Worm (Caenorhabditis elegans): ENCODE results near the gene col-111.

col-111 gene

ce11 chrIV:4657874-4658273 is at the start of gene col-111:
TSS of gene col-111 (minus strand) at chrIV:4657974.
- TF ChIP-seq tra-4 (tag; optimal IDR thresholded peaks at IDR 0.05) (no peak), ama-1 (optimal IDR thresholded peaks at IDR 0.05) (no peak), hnd-1 (tag; optimal IDR thresholded peaks at IDR 0.05) (no peak), hmg-4 (GFP tag; optimal IDR thresholded peaks at IDR 0.05) (no peak), aly-1 (tag; optimal IDR thresholded peaks at IDR 0.05) (no peak), B0310.2 (tag; optimal IDR thresholded peaks at IDR 0.05) (no peak), scrt-1 (GFP tag; IDR thresholded peaks at IDR 0.05) (no peak), ceh-13 (GFP tag; optimal IDR thresholded peaks at IDR 0.05) (no peak), ceh-36 (tag; optimal IDR thresholded peaks at IDR 0.05) (no peak)

- no peak for TF ChIP-seq hnd-1 (tag; optimal IDR thresholded peaks at IDR 0.05)
- no peak for TF ChIP-seq aly-1 (tag; optimal IDR thresholded peaks at IDR 0.05)
- no peak for TF ChIP-seq flt-1 (GFP tag; IDR thresholded peaks at IDR 0.05)
- no peak for TF ChIP-seq hmg-4 (GFP tag; optimal IDR thresholded peaks at IDR 0.05)
- TF ChIP-seq scrt-1 (GFP tag; IDR thresholded peaks at IDR 0.05): no peak
- TF ChIP-seq pes-1 (GFP tag; IDR thresholded peaks at IDR 0.05): no peak
- no peak for TF ChIP-seq tbx-11 (GFP tag; IDR thresholded peaks at IDR 0.05)
- no peak for TF ChIP-seq F13C5.2 (tag; optimal IDR thresholded peaks at IDR 0.05)
- TF ChIP-seq hmbx-1 (tag; optimal IDR thresholded peaks at IDR 0.05): no peak
- no peak for TF ChIP-seq tra-4 (tag; optimal IDR thresholded peaks at IDR 0.05)
- TF ChIP-seq ets-7 (tag; optimal IDR thresholded peaks at IDR 0.05): no peak
- no peak for TF ChIP-seq ceh-13 (GFP tag; optimal IDR thresholded peaks at IDR 0.05)
- TF ChIP-seq ceh-36 (tag; optimal IDR thresholded peaks at IDR 0.05): no peak
These were observed 48.1 kb upstream of the col-111 start for ce11 chrIV:4705922-4706321.

DNA sequence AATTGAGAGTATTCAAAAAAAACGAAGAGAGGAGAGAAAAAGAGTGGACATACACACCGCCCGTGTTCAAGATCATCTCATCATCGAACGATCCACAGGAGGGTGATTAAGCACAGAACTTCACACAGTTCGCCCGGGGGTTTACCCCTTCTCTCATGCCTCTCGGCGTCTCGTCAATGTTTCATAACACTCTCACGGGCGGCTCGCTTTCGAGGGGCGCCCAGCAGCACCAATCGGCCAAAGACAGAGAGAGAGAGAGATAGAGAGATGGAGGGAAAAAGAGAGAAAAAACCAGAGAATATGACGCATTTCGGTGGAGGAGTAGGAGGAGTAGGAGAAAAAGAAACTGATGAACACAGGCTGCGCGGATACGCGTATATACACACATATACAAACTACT is 47.4 kb upstream of the col-111 start:
- TF ChIP-seq sea-1 (GFP tag; conservative IDR thresholded peaks at IDR 0.05) (0 out of 2 replicates have a peak, but pooled peaks have one; percentile 11), hmg-4 (GFP tag; optimal IDR thresholded peaks at IDR 0.05) (peak; percentile 40), F13C5.2 (tag; optimal IDR thresholded peaks at IDR 0.05) (no peak)

DNA sequence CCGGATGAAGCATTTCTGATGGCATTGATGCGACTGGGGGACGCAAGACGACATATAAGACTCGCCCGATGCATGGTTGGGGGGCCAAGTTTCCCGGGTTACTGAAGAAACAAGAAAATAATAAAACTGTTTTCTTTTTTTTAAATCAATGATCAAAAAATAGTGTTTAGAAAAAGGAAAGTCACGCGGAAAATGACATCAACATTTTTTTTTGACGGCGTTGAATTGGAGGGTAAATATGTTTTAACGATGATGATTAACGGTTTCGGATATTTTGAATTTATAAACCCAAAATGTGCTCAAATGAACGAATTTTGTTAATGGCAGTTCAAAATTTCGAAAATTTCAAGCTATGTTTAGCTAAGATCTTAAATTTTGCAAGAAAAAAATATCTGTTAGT is 46.1 kb upstream of the col-111 start, which contains the start of gene ogdh-1:
Gene ogdh-1, minus strand, starts transcription at position 101 of the 400 bp plus-strand sequence.
- TF ChIP-seq aly-1 (tag; optimal IDR thresholded peaks at IDR 0.05) (no peak), hmg-4 (GFP tag; optimal IDR thresholded peaks at IDR 0.05) (no peak), ama-1 (optimal IDR thresholded peaks at IDR 0.05) (no peak), tbx-37 (GFP tag; conservative IDR thresholded peaks at IDR 0.05) (no peak), ets-7 (tag; optimal IDR thresholded peaks at IDR 0.05) (no peak), B0310.2 (tag; optimal IDR thresholded peaks at IDR 0.05) (no peak), F13C5.2 (tag; optimal IDR thresholded peaks at IDR 0.05) (no peak), tbx-11 (GFP tag; IDR thresholded peaks at IDR 0.05) (no peak), scrt-1 (GFP tag; IDR thresholded peaks at IDR 0.05) (no peak), flt-1 (GFP tag; IDR thresholded peaks at IDR 0.05) (no peak), tra-4 (tag; optimal IDR thresholded peaks at IDR 0.05) (no peak), ceh-36 (tag; optimal IDR thresholded peaks at IDR 0.05) (no peak), sea-1 (GFP tag; conservative IDR thresholded peaks at IDR 0.05) (no peak), hnd-1 (tag; optimal IDR thresholded peaks at IDR 0.05) (no peak), pes-1 (GFP tag; IDR thresholded peaks at IDR 0.05) (no peak), ceh-13 (GFP tag; optimal IDR thresholded peaks at IDR 0.05) (no peak), hmbx-1 (tag; optimal IDR thresholded peaks at IDR 0.05) (no peak)

- TF ChIP-seq tbx-37 (GFP tag; conservative IDR thresholded peaks at IDR 0.05): no peak
- no peak for TF ChIP-seq F13C5.2 (tag; optimal IDR thresholded peaks at IDR 0.05)
- TF ChIP-seq B0310.2 (tag; optimal IDR thresholded peaks at IDR 0.05): no peak
- no peak for TF ChIP-seq scrt-1 (GFP tag; IDR thresholded peaks at IDR 0.05)
- TF ChIP-seq aly-1 (tag; optimal IDR thresholded peaks at IDR 0.05): no peak
- no peak for TF ChIP-seq hmbx-1 (tag; optimal IDR thresholded peaks at IDR 0.05)
- no peak for TF ChIP-seq hmg-4 (GFP tag; optimal IDR thresholded peaks at IDR 0.05)
- no peak for TF ChIP-seq ceh-36 (tag; optimal IDR thresholded peaks at IDR 0.05)
- no peak for TF ChIP-seq ets-7 (tag; optimal IDR thresholded peaks at IDR 0.05)
- TF ChIP-seq ama-1 (optimal IDR thresholded peaks at IDR 0.05): no peak
- no peak for TF ChIP-seq ceh-13 (GFP tag; optimal IDR thresholded peaks at IDR 0.05)
- no peak for TF ChIP-seq flt-1 (GFP tag; IDR thresholded peaks at IDR 0.05)
- no peak for TF ChIP-seq tra-4 (tag; optimal IDR thresholded peaks at IDR 0.05)
- TF ChIP-seq tbx-11 (GFP tag; IDR thresholded peaks at IDR 0.05): no peak
- no peak for TF ChIP-seq hnd-1 (tag; optimal IDR thresholded peaks at IDR 0.05)
- TF ChIP-seq sea-1 (GFP tag; conservative IDR thresholded peaks at IDR 0.05): no peak
- no peak for TF ChIP-seq pes-1 (GFP tag; IDR thresholded peaks at IDR 0.05)
These were observed 34.7 kb upstream of the col-111 start, which contains the start of gene spe-51 for ce11 chrIV:4692463-4692862. TSS of gene spe-51 (plus strand) at chrIV:4692763.

DNA sequence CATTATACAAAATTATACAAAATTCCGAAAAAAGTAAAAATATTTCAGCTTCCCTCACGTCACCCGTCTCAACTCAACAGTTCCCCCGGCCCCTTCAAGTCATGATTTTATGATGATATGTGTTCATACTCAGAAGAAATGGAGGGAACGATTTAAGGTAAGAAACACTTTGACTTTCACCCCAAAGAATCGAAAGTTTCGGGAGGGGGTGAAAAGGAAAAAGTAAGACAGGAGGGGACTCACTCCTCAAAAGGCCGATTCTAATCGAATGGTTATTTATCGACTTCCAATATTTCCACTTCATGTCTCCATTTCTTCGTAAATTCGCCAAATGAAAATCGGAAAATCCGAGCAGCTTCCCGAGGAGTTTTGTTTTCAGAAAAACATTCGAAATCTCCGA is 30.4 kb upstream of the col-111 start, which contains the start of gene bus-4:
Gene bus-4, plus strand, starts transcription at position 49 of the 400 bp plus-strand sequence.
- TF ChIP-seq scrt-1 (GFP tag; IDR thresholded peaks at IDR 0.05) (no peak), hnd-1 (tag; optimal IDR thresholded peaks at IDR 0.05) (no peak), sea-1 (GFP tag; conservative IDR thresholded peaks at IDR 0.05) (no peak), aly-1 (tag; optimal IDR thresholded peaks at IDR 0.05) (no peak), ceh-36 (tag; optimal IDR thresholded peaks at IDR 0.05) (no peak), F13C5.2 (tag; optimal IDR thresholded peaks at IDR 0.05) (no peak), hmg-4 (GFP tag; optimal IDR thresholded peaks at IDR 0.05) (no peak), ceh-13 (GFP tag; optimal IDR thresholded peaks at IDR 0.05) (no peak), ets-7 (tag; optimal IDR thresholded peaks at IDR 0.05) (no peak), ama-1 (optimal IDR thresholded peaks at IDR 0.05) (no peak), hmbx-1 (tag; optimal IDR thresholded peaks at IDR 0.05) (no peak), flt-1 (GFP tag; IDR thresholded peaks at IDR 0.05) (no peak), pes-1 (GFP tag; IDR thresholded peaks at IDR 0.05) (no peak), tbx-11 (GFP tag; IDR thresholded peaks at IDR 0.05) (no peak), tbx-37 (GFP tag; conservative IDR thresholded peaks at IDR 0.05) (no peak), B0310.2 (tag; optimal IDR thresholded peaks at IDR 0.05) (no peak), tra-4 (tag; optimal IDR thresholded peaks at IDR 0.05) (no peak)

DNA sequence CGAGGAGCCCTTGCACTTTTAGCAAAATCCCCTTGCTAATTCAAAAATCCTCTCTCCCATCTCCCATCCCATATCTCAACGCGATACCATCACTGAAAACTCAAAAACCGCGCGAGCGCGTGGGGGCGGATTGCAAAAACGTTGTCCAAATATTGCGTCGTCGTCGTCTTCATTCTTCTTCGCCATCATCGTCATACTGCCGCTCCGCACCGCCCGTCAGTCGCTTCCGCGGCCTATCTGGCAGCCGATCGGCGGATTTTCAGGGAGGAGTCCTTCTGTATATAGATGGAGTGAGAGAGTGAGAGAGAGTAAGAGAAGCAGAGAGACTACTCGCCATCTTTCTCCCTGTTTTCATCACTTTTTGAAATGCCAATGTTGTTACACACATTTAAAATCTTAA is 29.1 kb upstream of the col-111 start:
- TF ChIP-seq ceh-36 (tag; optimal IDR thresholded peaks at IDR 0.05) (no peak), tbx-11 (GFP tag; IDR thresholded peaks at IDR 0.05) (no peak), flt-1 (GFP tag; IDR thresholded peaks at IDR 0.05) (no peak), ama-1 (optimal IDR thresholded peaks at IDR 0.05) (no peak), tbx-37 (GFP tag; conservative IDR thresholded peaks at IDR 0.05) (no peak), hmbx-1 (tag; optimal IDR thresholded peaks at IDR 0.05) (no peak), ets-7 (tag; optimal IDR thresholded peaks at IDR 0.05) (no peak), hnd-1 (tag; optimal IDR thresholded peaks at IDR 0.05) (no peak), F13C5.2 (tag; optimal IDR thresholded peaks at IDR 0.05) (no peak), B0310.2 (tag; optimal IDR thresholded peaks at IDR 0.05) (no peak), hmg-4 (GFP tag; optimal IDR thresholded peaks at IDR 0.05) (no peak), scrt-1 (GFP tag; IDR thresholded peaks at IDR 0.05) (no peak), ceh-13 (GFP tag; optimal IDR thresholded peaks at IDR 0.05) (no peak), aly-1 (tag; optimal IDR thresholded peaks at IDR 0.05) (no peak), tra-4 (tag; optimal IDR thresholded peaks at IDR 0.05) (no peak), pes-1 (GFP tag; IDR thresholded peaks at IDR 0.05) (no peak), sea-1 (GFP tag; conservative IDR thresholded peaks at IDR 0.05) (no peak)
